Worm (Caenorhabditis elegans) whole organism, L4 larva: ENCODE results near the gene nstp-4.

Experiments used
- F10B5.3 ChIP-seq: sonication (generic microtip); optimal IDR thresholded peaks from 2 replicates; lab custom pipeline; 2016; ENCODE audit warnings: mild to moderate bottlenecking, missing genetic modification characterization, missing compliant biosample characterization
- F37D6.2 ChIP-seq: sonication (generic microtip); optimal IDR thresholded peaks from 2 replicates; lab custom pipeline; 2016; ENCODE audit warnings: mild to moderate bottlenecking, missing genetic modification characterization, missing compliant biosample characterization
- F44E2.7 ChIP-seq: fragments of 200-800 bp; sonication (Bioruptor generic); IDR thresholded peaks from 2 replicates; pipeline ENCODE4 v2.1.2; 2022; ENCODE audit warnings: missing genetic modification characterization, missing compliant biosample characterization
- Y5F2A.4 ChIP-seq: fragments of 200-800 bp; sonication (Bioruptor generic); optimal IDR thresholded peaks from 2 replicates; lab custom pipeline; 2018; ENCODE audit warnings: mild to moderate bottlenecking, missing genetic modification characterization, missing compliant biosample characterization
- Y75B8A.6 ChIP-seq: fragments of 200-800 bp; sonication (Bioruptor generic); IDR thresholded peaks from 2 replicates; pipeline ENCODE4 v1.3.6; 2022; ENCODE audit warnings: missing genetic modification reagents, missing genetic modification characterization, missing compliant biosample characterization
- ZK337.2 ChIP-seq: fragments of 200-800 bp; sonication (Bioruptor generic); IDR thresholded peaks from 2 replicates; pipeline ENCODE4 v1.3.6; 2022; ENCODE audit warnings: missing genetic modification reagents, missing genetic modification characterization, missing compliant biosample characterization
- ama-1 ChIP-seq: fragments of 150-350 bp; optimal IDR thresholded peaks from 2 replicates; lab custom pipeline; 2014; ENCODE audit warnings: inconsistent platforms, mixed read lengths
- attf-4 ChIP-seq: sonication (generic microtip); optimal IDR thresholded peaks from 3 replicates; lab custom pipeline; 2017; ENCODE audit warnings: missing biosample characterization, missing genetic modification characterization
- ceh-28 ChIP-seq: fragments of 150-350 bp; optimal IDR thresholded peaks from 2 replicates; lab custom pipeline; 2014; ENCODE audit warnings: missing biosample characterization, missing genetic modification reagents, missing genetic modification characterization
- ceh-32 ChIP-seq: sonication (generic microtip); optimal IDR thresholded peaks from 2 replicates; lab custom pipeline; 2016; ENCODE audit warnings: mild to moderate bottlenecking, missing genetic modification characterization, missing compliant biosample characterization; ENCODE audit not compliant: poor library complexity
- ceh-44 ChIP-seq: fragments of 200-800 bp; sonication (Bioruptor generic); IDR thresholded peaks from 2 replicates; pipeline ENCODE4 v1.3.6; 2022; ENCODE audit warnings: missing genetic modification reagents, missing genetic modification characterization, missing compliant biosample characterization
- ctbp-1 ChIP-seq: fragments of 200-800 bp; sonication (Bioruptor generic); IDR thresholded peaks from 2 replicates; pipeline ENCODE4 v1.3.6; 2022; ENCODE audit warnings: missing genetic modification reagents, missing genetic modification characterization, missing compliant biosample characterization
- daf-12 ChIP-seq: fragments of 150-350 bp; optimal IDR thresholded peaks from 2 replicates; lab custom pipeline; 2014; ENCODE audit warnings: missing biosample characterization, missing genetic modification reagents, missing genetic modification characterization
- daf-16 ChIP-seq, 3 experiments: sonication (generic microtip); optimal IDR thresholded peaks; 2 replicates each; lab custom pipeline; 2016 to 2017; ENCODE audit warnings: missing genetic modification characterization in 3 of 3, missing genetic modification reagents in 3 of 3, mild to moderate bottlenecking in 2 of 3, missing compliant biosample characterization in 2 of 3, missing biosample characterization in 1 of 3, moderate library complexity in 1 of 3
- dmd-6 ChIP-seq: fragments of 200-800 bp; sonication (Bioruptor generic); IDR thresholded peaks from 2 replicates; pipeline ENCODE4 v1.3.6; 2022; ENCODE audit warnings: missing genetic modification reagents, missing genetic modification characterization, missing compliant biosample characterization
- dmd-8 ChIP-seq: fragments of 200-800 bp; sonication (Bioruptor generic); IDR thresholded peaks from 2 replicates; pipeline ENCODE4 v1.3.6; 2022; ENCODE audit warnings: missing genetic modification characterization, missing compliant biosample characterization
- dmd-9 ChIP-seq: fragments of 200-800 bp; sonication (Bioruptor generic); IDR thresholded peaks from 2 replicates; pipeline ENCODE4 v1.3.6; 2022; ENCODE audit warnings: missing genetic modification reagents, missing genetic modification characterization, missing compliant biosample characterization
- dpl-1 ChIP-seq: fragments of 150-350 bp; optimal IDR thresholded peaks from 2 replicates; lab custom pipeline; 2014; ENCODE audit warnings: missing biosample characterization, missing genetic modification reagents, missing genetic modification characterization
- hlh-30 ChIP-seq: sonication (generic microtip); optimal IDR thresholded peaks from 2 replicates; lab custom pipeline; 2017; ENCODE audit warnings: antibody characterized with exemption, mild to moderate bottlenecking, missing genetic modification characterization, missing compliant biosample characterization; ENCODE audit not compliant: insufficient read depth
- jun-1 ChIP-seq: fragments of 150-350 bp; optimal IDR thresholded peaks from 2 replicates; lab custom pipeline; 2014; ENCODE audit warnings: missing biosample characterization, missing genetic modification reagents, missing genetic modification characterization
- lin-13 ChIP-seq: fragments of 150-350 bp; optimal IDR thresholded peaks from 2 replicates; lab custom pipeline; 2014; ENCODE audit warnings: missing biosample characterization, missing genetic modification reagents, missing genetic modification characterization
- lin-29 ChIP-seq: fragments of 200-800 bp; sonication (Bioruptor generic); IDR thresholded peaks from 2 replicates; pipeline ENCODE4 v1.3.6; 2022; ENCODE audit warnings: missing genetic modification reagents, missing genetic modification characterization, missing compliant biosample characterization
- lin-39 ChIP-seq: fragments of 150-350 bp; optimal IDR thresholded peaks from 2 replicates; lab custom pipeline; 2014; ENCODE audit warnings: missing biosample characterization, missing genetic modification reagents, missing genetic modification characterization
- lir-3 ChIP-seq: sonication (generic microtip); optimal IDR thresholded peaks from 2 replicates; lab custom pipeline; 2016; ENCODE audit warnings: mild to moderate bottlenecking, missing genetic modification characterization, missing compliant biosample characterization
- madf-5 ChIP-seq, 2 experiments: fragments of 200-800 bp; sonication (Bioruptor generic); IDR thresholded peaks; 2 replicates each; pipeline ENCODE4 v1.3.6; 2022; ENCODE audit warnings: missing compliant biosample characterization in 2 of 2, missing genetic modification characterization in 2 of 2
- madf-9 ChIP-seq: fragments of 200-800 bp; sonication (Bioruptor generic); conservative IDR thresholded peaks from 2 replicates; pipeline ENCODE4 v1.3.6; 2022; ENCODE audit warnings: missing genetic modification reagents, missing genetic modification characterization, missing compliant biosample characterization
- mep-1 ChIP-seq: fragments of 150-350 bp; sonication (generic microtip); optimal IDR thresholded peaks from 3 replicates; lab custom pipeline; 2014; ENCODE audit warnings: missing biosample characterization, missing genetic modification characterization
- mes-2 ChIP-seq: sonication (generic microtip); optimal IDR thresholded peaks from 2 replicates; lab custom pipeline; 2016; ENCODE audit warnings: missing genotype, mild to moderate bottlenecking, missing genetic modification characterization, missing compliant biosample characterization; ENCODE audit not compliant: poor library complexity, severe bottlenecking
- mxl-2 ChIP-seq: fragments of 200-800 bp; sonication (Bioruptor generic); conservative IDR thresholded peaks from 2 replicates; pipeline ENCODE4 v1.3.6; 2022; ENCODE audit warnings: missing genetic modification reagents, missing genetic modification characterization, missing compliant biosample characterization
- mxl-3 ChIP-seq: fragments of 200-800 bp; sonication (Bioruptor generic); optimal IDR thresholded peaks from 2 replicates; lab custom pipeline; 2018; ENCODE audit warnings: mild to moderate bottlenecking, missing genetic modification characterization, missing compliant biosample characterization
- nhr-10 ChIP-seq: fragments of 150-350 bp; optimal IDR thresholded peaks from 2 replicates; lab custom pipeline; 2014; ENCODE audit warnings: missing biosample characterization, missing genetic modification characterization
- nhr-111 ChIP-seq: fragments of 200-800 bp; sonication (Bioruptor generic); optimal IDR thresholded peaks from 2 replicates; lab custom pipeline; 2018; ENCODE audit warnings: mild to moderate bottlenecking, missing genetic modification characterization, missing compliant biosample characterization
- nhr-237 ChIP-seq: sonication (generic microtip); optimal IDR thresholded peaks from 2 replicates; lab custom pipeline; 2017; ENCODE audit warnings: missing biosample characterization, missing genetic modification characterization
- nhr-28 ChIP-seq: fragments of 150-350 bp; optimal IDR thresholded peaks from 2 replicates; lab custom pipeline; 2014; ENCODE audit warnings: missing biosample characterization, missing genetic modification characterization
- nhr-41 ChIP-seq: fragments of 200-800 bp; sonication (Bioruptor generic); IDR thresholded peaks from 2 replicates; pipeline ENCODE4 v1.3.6; 2022; ENCODE audit warnings: missing genetic modification reagents, missing genetic modification characterization, missing compliant biosample characterization
- nhr-42 ChIP-seq: fragments of 200-800 bp; sonication (Bioruptor generic); IDR thresholded peaks from 2 replicates; pipeline ENCODE4 v1.3.6; 2022; ENCODE audit warnings: missing genetic modification characterization, missing compliant biosample characterization
- nhr-48 ChIP-seq: sonication (generic microtip); optimal IDR thresholded peaks from 2 replicates; lab custom pipeline; 2016; ENCODE audit warnings: mild to moderate bottlenecking, missing genetic modification characterization, missing compliant biosample characterization
- nhr-6 ChIP-seq: fragments of 150-350 bp; optimal IDR thresholded peaks from 2 replicates; lab custom pipeline; 2014; ENCODE audit warnings: missing biosample characterization, missing genetic modification characterization
- nhr-76 ChIP-seq: fragments of 150-350 bp; optimal IDR thresholded peaks from 2 replicates; lab custom pipeline; 2014; ENCODE audit warnings: missing biosample characterization, missing genetic modification characterization
- nhr-77 ChIP-seq: fragments of 150-350 bp; optimal IDR thresholded peaks from 2 replicates; lab custom pipeline; 2014; ENCODE audit warnings: missing biosample characterization, missing genetic modification characterization
- sdz-12 ChIP-seq: fragments of 200-800 bp; sonication (Bioruptor generic); optimal IDR thresholded peaks from 2 replicates; lab custom pipeline; 2018; ENCODE audit warnings: mild to moderate bottlenecking, missing genetic modification characterization, missing compliant biosample characterization
- snpc-1.2 ChIP-seq: fragments of 200-800 bp; sonication (Bioruptor generic); IDR thresholded peaks from 2 replicates; pipeline ENCODE4 v1.3.6; 2022; ENCODE audit warnings: missing genetic modification reagents, missing genetic modification characterization, missing compliant biosample characterization
- spr-1 ChIP-seq: sonication (generic microtip); optimal IDR thresholded peaks from 2 replicates; lab custom pipeline; 2016; ENCODE audit warnings: mild to moderate bottlenecking, missing genetic modification characterization, missing compliant biosample characterization
- spr-3 ChIP-seq: fragments of 200-800 bp; sonication (Bioruptor generic); optimal IDR thresholded peaks from 2 replicates; lab custom pipeline; 2018; ENCODE audit warnings: mild to moderate bottlenecking, missing genetic modification characterization, missing compliant biosample characterization
- tag-97 ChIP-seq: fragments of 200-800 bp; sonication (Bioruptor generic); IDR thresholded peaks from 2 replicates; pipeline ENCODE4 v1.3.6; 2022; ENCODE audit warnings: missing genetic modification characterization, missing compliant biosample characterization
- tra-1 ChIP-seq: fragments of 200-800 bp; sonication (Bioruptor generic); IDR thresholded peaks from 2 replicates; pipeline ENCODE4 v1.3.6; 2022; ENCODE audit warnings: missing genetic modification reagents, missing genetic modification characterization, missing compliant biosample characterization
- unc-62 ChIP-seq, 3 experiments: fragments of 150-350 bp in 1 of 3; sonication (generic microtip); optimal IDR thresholded peaks in 2 of 3; peaks in 1 of 3; 1 replicate in 1 of 3; 2 replicates in 2 of 3; lab custom pipeline; 2014 to 2017; ENCODE audit warnings: missing biosample characterization in 3 of 3, missing genetic modification characterization in 3 of 3, missing genetic modification reagents in 3 of 3, missing genotype in 1 of 3
- vab-7 ChIP-seq: fragments of 200-800 bp; sonication (Bioruptor generic); IDR thresholded peaks from 2 replicates; pipeline ENCODE4 v1.3.6; 2022; ENCODE audit warnings: missing genetic modification reagents, missing genetic modification characterization, missing compliant biosample characterization
- zag-1 ChIP-seq: fragments of 150-350 bp; optimal IDR thresholded peaks from 2 replicates; lab custom pipeline; 2014; ENCODE audit warnings: missing biosample characterization, missing genetic modification characterization
- zfp-2 ChIP-seq: sonication (generic microtip); optimal IDR thresholded peaks from 2 replicates; lab custom pipeline; 2016; ENCODE audit warnings: mild to moderate bottlenecking, missing genetic modification characterization, missing compliant biosample characterization
- zip-11 ChIP-seq: fragments of 200-800 bp; sonication (Bioruptor generic); IDR thresholded peaks from 2 replicates; pipeline ENCODE4 v1.3.6; 2022; ENCODE audit warnings: missing genetic modification characterization, missing compliant biosample characterization

nstp-4 gene

ce11 chrII:410832-411231, 22.2 kb downstream of the nstp-4 start, which contains the start of the genes dnsn-1 and C24H12.4 (continued):
- TF ChIP-seq Y75B8A.6 (GFP tag; lab: Robert Waterston, UW) (no peak), lir-3 (tag; lab: Kevin White, UChicago) (no peak), snpc-1.2 (GFP tag; lab: Robert Waterston, UW) (no peak), dmd-6 (GFP tag; lab: Robert Waterston, UW) (peak; percentile 77), ceh-32 (tag; lab: Kevin White, UChicago) (peak; percentile 63), dpl-1 (GFP tag; lab: Kevin White, UChicago) (peak; percentile 97), jun-1 (tag; lab: Kevin White, UChicago) (peak; percentile 56), hlh-30 (tag; lab: Kevin White, UChicago) (peak; percentile 82), nhr-237 (no peak), nhr-41 (GFP tag; lab: Robert Waterston, UW) (no peak), ZK337.2 (GFP tag; lab: Robert Waterston, UW) (no peak), lin-39 (no peak), zfp-2 (tag; lab: Kevin White, UChicago) (peak; percentile 37), sdz-12 (no peak), Y5F2A.4 (GFP tag; lab: Kevin White, UChicago) (no peak), mxl-3 (no peak), nhr-42 (GFP tag; lab: Robert Waterston, UW) (peak; percentile 85), ceh-44 (GFP tag; lab: Robert Waterston, UW) (peak; percentile 47; the same call in 1 of the 2 replicates), F10B5.3 (tag; lab: Kevin White, UChicago) (peak; percentile 74), dmd-9 (GFP tag; lab: Robert Waterston, UW) (peak; percentile 60; the same call in 1 of the 2 replicates), ctbp-1 (GFP tag; lab: Robert Waterston, UW) (peak; percentile 82), tag-97 (GFP tag; lab: Robert Waterston, UW) (no peak), daf-12 (tag; lab: Kevin White, UChicago) (no peak), spr-3 (peak; percentile 40), nhr-48 (tag; lab: Kevin White, UChicago) (peak; percentile 41), vab-7 (GFP tag; lab: Robert Waterston, UW) (no peak), nhr-28 (tag; lab: Kevin White, UChicago) (peak; percentile 76), mxl-2 (no peak), nhr-111 (no peak), madf-9 (peak; percentile 47; the same call in 1 of the 2 replicates), tra-1 (no peak; the same call in 1 of the 2 replicates), nhr-10 (tag; lab: Kevin White, UChicago) (no peak), mep-1 (tag; lab: Kevin White, UChicago) (peak; percentile 93), nhr-77 (peak; percentile 77), lin-13 (GFP tag; lab: Kevin White, UChicago) (peak; percentile 74), F44E2.7 (GFP tag; lab: Robert Waterston, UW) (no peak), nhr-76 (tag; lab: Kevin White, UChicago) (no peak), daf-16 (GFP tag; optimal IDR thresholded peaks at IDR 0.05; lab: Kevin White, UChicago) (peak in 1 of 2 experiments; percentile 48), daf-16 (tag; optimal IDR thresholded peaks at IDR 0.05; lab: Kevin White, UChicago) (no peak), lin-29 (GFP tag; lab: Robert Waterston, UW) (no peak), F37D6.2 (peak; percentile 85), mes-2 (tag; lab: Kevin White, UChicago) (peak; percentile 95), zip-11 (GFP tag; lab: Robert Waterston, UW) (no peak), spr-1 (tag; lab: Kevin White, UChicago) (peak; percentile 80), unc-62 (GFP tag; optimal IDR thresholded peaks at IDR 0.05 in 1 of 2; lab: Kevin White, UChicago) (no peak), unc-62 (tag; optimal IDR thresholded peaks at IDR 0.05; lab: Kevin White, UChicago) (no peak), attf-4 (tag; lab: Kevin White, UChicago) (no peak), dmd-8 (GFP tag; lab: Robert Waterston, UW) (no peak), ama-1 (lab: Kevin White, UChicago) (peak; percentile 64), zag-1 (tag; lab: Kevin White, UChicago) (no peak), nhr-6 (tag; lab: Kevin White, UChicago) (peak; percentile 87), madf-5 (GFP tag; IDR thresholded peaks at IDR 0.05; lab: Robert Waterston, UW) (no peak), ceh-28 (tag; lab: Kevin White, UChicago) (no peak)
